Worm (Caenorhabditis elegans): Measurements from ENCODE around the gene oxi-1.

oxi-1 gene

ce11 chrIII:10868653-10869392 lies 10.7 kb downstream of the oxi-1 start, which contains the start of the genes cey-4 and vps-50 (continued):
- TF ChIP-seq egl-13 (tag; optimal IDR thresholded peaks at IDR 0.05): no peak
- TF ChIP-seq ceh-82 (tag; optimal IDR thresholded peaks at IDR 0.05): peak in 1 of 3 experiments; percentile 29
- TF ChIP-seq lsy-2 (tag; optimal IDR thresholded peaks at IDR 0.05): peak; percentile 41 to 67
- TF ChIP-seq skn-1 (tag; optimal IDR thresholded peaks at IDR 0.05): no peak
- TF ChIP-seq rnt-1 (tag; optimal IDR thresholded peaks at IDR 0.05): peak; percentile 32
- no peak for TF ChIP-seq nhr-71 (tag; optimal IDR thresholded peaks at IDR 0.05)
- peak; percentile 40 for TF ChIP-seq snu-23 (GFP tag; optimal IDR thresholded peaks at IDR 0.05)
- TF ChIP-seq alr-1 (tag; optimal IDR thresholded peaks at IDR 0.05; ENCODE audit: borderline replicate concordance): no peak
- no peak for TF ChIP-seq zip-4 (GFP tag; optimal IDR thresholded peaks at IDR 0.05)
- peak; percentile 28 to 66 (median 47) for TF ChIP-seq dpl-1 (GFP tag; optimal IDR thresholded peaks at IDR 0.05)
- no peak for TF ChIP-seq fos-1 (tag; optimal IDR thresholded peaks at IDR 0.05)
- TF ChIP-seq nhr-28 (tag; optimal IDR thresholded peaks at IDR 0.05): no peak
- peak; percentile 2 for TF ChIP-seq snpc-4 (tag; optimal IDR thresholded peaks at IDR 0.05)
- TF ChIP-seq irx-1 (tag; optimal IDR thresholded peaks at IDR 0.05): no peak
- peak; percentile 22 for TF ChIP-seq lin-13 (GFP tag; optimal IDR thresholded peaks at IDR 0.05)
- peak; percentile 22 for TF ChIP-seq xbp-1 (tag; optimal IDR thresholded peaks at IDR 0.05)
- TF ChIP-seq C04F5.9 (tag; optimal IDR thresholded peaks at IDR 0.05): no peak
- TF ChIP-seq nhr-85 (tag): peak; percentile 6
- no peak for TF ChIP-seq mef-2 (tag; optimal IDR thresholded peaks at IDR 0.05)
- TF ChIP-seq F16B12.6 (tag; optimal IDR thresholded peaks at IDR 0.05): no peak
- no peak for TF ChIP-seq unc-62 (GFP tag; optimal IDR thresholded peaks at IDR 0.05)
- TF ChIP-seq ceh-63 (GFP tag; optimal IDR thresholded peaks at IDR 0.05): no peak
- TF ChIP-seq fkh-4 (tag; optimal IDR thresholded peaks at IDR 0.05; ENCODE audit: borderline replicate concordance): no peak
- TF ChIP-seq mdl-1 (tag; optimal IDR thresholded peaks at IDR 0.05): no peak
- TF ChIP-seq lin-35 (GFP tag; optimal IDR thresholded peaks at IDR 0.05): peak; percentile 18 to 55
- TF ChIP-seq sptf-1 (tag; optimal IDR thresholded peaks at IDR 0.05): no peak
- TF ChIP-seq hlh-4 (tag; optimal IDR thresholded peaks at IDR 0.05): no peak
- no peak for TF ChIP-seq fkh-8 (tag; optimal IDR thresholded peaks at IDR 0.05)
- TF ChIP-seq lin-39 (tag; optimal IDR thresholded peaks at IDR 0.05): no peak
- no peak for TF ChIP-seq pag-3 (tag; optimal IDR thresholded peaks at IDR 0.05; ENCODE audit: borderline replicate concordance, insufficient read depth)
- no peak for TF ChIP-seq nhr-76 (tag; optimal IDR thresholded peaks at IDR 0.05)

- TF ChIP-seq efl-1 (optimal IDR thresholded peaks at IDR 0.05) (no peak), efl-1 (GFP tag; optimal IDR thresholded peaks at IDR 0.05 in 1 of 2) (peak in 1 of 2 experiments; percentile 80), ceh-88 (GFP tag; IDR thresholded peaks at IDR 0.05) (no peak)
These were observed 11.5 kb downstream of the oxi-1 start for ce11 chrIII:10869595-10869994.

ce11 chrIII:10870161-10870560 lies 12.1 kb downstream of the oxi-1 start:
- TF ChIP-seq nhr-90 (tag; optimal IDR thresholded peaks at IDR 0.05; ENCODE audit: poor library complexity): no peak
- TF ChIP-seq mef-2 (tag; optimal IDR thresholded peaks at IDR 0.05): no peak
- TF ChIP-seq hpl-2 (GFP tag; optimal IDR thresholded peaks at IDR 0.05): no peak

- no peak for TF ChIP-seq efl-1 (optimal IDR thresholded peaks at IDR 0.05)
- TF ChIP-seq efl-1 (GFP tag; optimal IDR thresholded peaks at IDR 0.05 in 1 of 2): peak in 1 of 2 experiments; percentile 8
- TF ChIP-seq lir-3 (tag; optimal IDR thresholded peaks at IDR 0.05; ENCODE audit: poor library complexity): no peak
These were observed 12.7 kb downstream of the oxi-1 start for ce11 chrIII:10870814-10871213.

Measured in whole organism, L1 larva.